Worm (Caenorhabditis elegans): ENCODE measurements around the gene sri-2.

sri-2 gene

ce11 chrV:15965114-15965513 lies at the start of gene sri-2:
Gene sri-2 (minus strand): TSS chrV:15965214.
- no peak for TF ChIP-seq unc-30 (tag; optimal IDR thresholded peaks at IDR 0.05)
- no peak for TF ChIP-seq nhr-85 (tag)
- TF ChIP-seq aha-1 (tag; optimal IDR thresholded peaks at IDR 0.05), result no peak
- TF ChIP-seq fkh-8 (tag; optimal IDR thresholded peaks at IDR 0.05), result peak; percentile 39
- TF ChIP-seq hlh-17 (GFP tag; optimal IDR thresholded peaks at IDR 0.05; ENCODE audit: borderline replicate concordance), result no peak
- no peak for TF ChIP-seq alr-1 (tag; optimal IDR thresholded peaks at IDR 0.05; ENCODE audit: borderline replicate concordance)
- TF ChIP-seq mdl-1 (tag; optimal IDR thresholded peaks at IDR 0.05), result no peak
- TF ChIP-seq lir-3 (tag; optimal IDR thresholded peaks at IDR 0.05; ENCODE audit: poor library complexity), result no peak
- TF ChIP-seq hpl-2 (GFP tag; optimal IDR thresholded peaks at IDR 0.05), result no peak

DNA sequence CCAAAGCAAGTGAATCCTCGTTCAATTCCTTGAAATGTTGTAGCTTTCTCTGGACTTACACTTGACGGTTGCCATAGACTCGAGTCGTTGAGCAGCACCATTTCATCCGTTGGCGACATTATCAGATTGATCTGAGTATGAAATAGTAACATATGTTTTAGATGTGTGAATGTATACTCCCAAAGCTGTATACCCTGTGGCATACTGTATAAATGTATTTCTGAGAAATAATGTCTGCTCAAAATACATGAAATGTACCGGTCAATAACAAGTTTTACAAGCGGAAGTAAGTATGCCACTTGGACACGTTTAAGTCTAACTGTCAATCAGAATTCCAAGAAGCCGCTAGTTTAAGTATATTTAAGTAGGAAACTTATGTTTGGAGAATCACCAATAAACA lies 44.5 kb upstream of the sri-2 start, which contains the start of gene str-233:
Gene str-233, minus strand, starts transcription at position 101 of the 400 bp plus-strand sequence.
- TF ChIP-seq blmp-1 (tag; optimal IDR thresholded peaks at IDR 0.05) (no peak), aly-2 (tag; optimal IDR thresholded peaks at IDR 0.05) (no peak), fkh-8 (tag; optimal IDR thresholded peaks at IDR 0.05) (no peak), egl-27 (tag; optimal IDR thresholded peaks at IDR 0.05) (no peak)

DNA sequence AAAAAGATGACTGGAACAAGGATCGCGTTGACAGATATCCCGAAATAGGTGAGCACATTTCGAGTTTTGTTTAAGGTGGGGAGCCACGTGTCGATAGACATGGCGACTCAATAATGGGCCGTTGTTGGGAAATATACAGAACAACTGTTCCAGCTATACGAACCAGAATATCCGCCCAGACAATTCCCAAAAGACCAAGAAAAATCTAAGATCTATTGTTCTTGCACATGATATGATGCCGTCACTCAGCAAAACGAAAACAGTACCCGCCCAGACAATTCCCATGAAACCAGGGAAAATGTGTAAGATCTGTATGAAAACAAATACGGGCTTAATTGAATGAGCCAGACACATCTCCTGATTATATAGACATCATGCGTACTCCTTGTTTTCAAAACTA lies 42.5 kb upstream of the sri-2 start, which contains the start of gene str-231:
Gene str-231, minus strand, starts transcription at position 101 of the 400 bp plus-strand sequence.
- TF ChIP-seq sptf-1 (tag; optimal IDR thresholded peaks at IDR 0.05) (no peak), efl-1 (optimal IDR thresholded peaks at IDR 0.05) (no peak), efl-1 (GFP tag; optimal IDR thresholded peaks at IDR 0.05 in 1 of 2) (peak in 1 of 2 experiments; percentile 45), hlh-17 (GFP tag; optimal IDR thresholded peaks at IDR 0.05; ENCODE audit: borderline replicate concordance) (no peak), fkh-8 (tag; optimal IDR thresholded peaks at IDR 0.05) (peak; percentile 38), nhr-84 (tag; optimal IDR thresholded peaks at IDR 0.05) (no peak)

ce11 chrV:16002288-16002687 lies 37.3 kb upstream of the sri-2 start, which contains the start of gene nhr-63:
Gene nhr-63 (plus strand): TSS chrV:16002588.
- TF ChIP-seq efl-1 (optimal IDR thresholded peaks at IDR 0.05), result no peak
- peak in 1 of 2 experiments; percentile 3 for TF ChIP-seq efl-1 (GFP tag; optimal IDR thresholded peaks at IDR 0.05 in 1 of 2)
- no peak for TF ChIP-seq efl-3 (GFP tag; optimal IDR thresholded peaks at IDR 0.05)

DNA sequence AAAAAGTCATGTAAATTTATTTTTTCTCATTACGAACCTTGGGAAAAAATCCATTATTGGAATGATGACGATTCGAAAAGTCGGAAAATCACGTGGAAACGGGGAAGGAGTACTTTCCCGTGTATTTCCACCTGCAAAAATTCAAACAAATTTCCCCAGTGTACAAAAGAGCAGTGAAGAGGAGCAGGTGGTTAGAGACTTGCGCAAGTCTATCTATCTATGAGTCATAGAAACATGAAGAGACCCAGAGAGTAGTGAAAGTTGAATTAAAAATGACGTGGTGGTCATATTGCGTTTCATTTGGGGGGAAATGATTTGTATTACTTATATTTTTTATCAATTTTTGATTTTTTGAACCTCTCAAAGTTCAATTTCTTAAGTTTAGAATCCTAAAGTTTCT lies 35.4 kb upstream of the sri-2 start, which contains the start of gene nhr-50:
Gene nhr-50, minus strand, starts transcription at position 199 of the 400 bp plus-strand sequence.
- peak; percentile 88 for TF ChIP-seq blmp-1 (tag; optimal IDR thresholded peaks at IDR 0.05)
- TF ChIP-seq mab-9 (GFP tag; IDR thresholded peaks at IDR 0.05), result no peak
- peak; percentile 36 for TF ChIP-seq nhr-90 (tag; optimal IDR thresholded peaks at IDR 0.05; ENCODE audit: poor library complexity)
- TF ChIP-seq skn-1 (tag; optimal IDR thresholded peaks at IDR 0.05), result peak; percentile 69
- no peak for TF ChIP-seq nhr-12 (tag; optimal IDR thresholded peaks at IDR 0.05)
- TF ChIP-seq lin-15B (tag; optimal IDR thresholded peaks at IDR 0.05), result no peak
- TF ChIP-seq fkh-10 (GFP tag; optimal IDR thresholded peaks at IDR 0.05), result no peak
- TF ChIP-seq aly-2 (tag; optimal IDR thresholded peaks at IDR 0.05), result no peak
- TF ChIP-seq C04F5.9 (tag; optimal IDR thresholded peaks at IDR 0.05), result no peak
- peak; percentile 38 for TF ChIP-seq ceh-8 (GFP tag; optimal IDR thresholded peaks at IDR 0.05)
- TF ChIP-seq ztf-11 (tag; optimal IDR thresholded peaks at IDR 0.05), result no peak
- no peak for TF ChIP-seq dsc-1 (tag; optimal IDR thresholded peaks at IDR 0.05)
- TF ChIP-seq egl-27 (tag; optimal IDR thresholded peaks at IDR 0.05), result peak in 1 of 2 experiments; percentile 26
- no peak for TF ChIP-seq pqm-1 (tag; optimal IDR thresholded peaks at IDR 0.05)
- no peak for TF ChIP-seq lin-39 (tag; optimal IDR thresholded peaks at IDR 0.05)
- TF ChIP-seq nhr-28 (tag; optimal IDR thresholded peaks at IDR 0.05), result no peak
- TF ChIP-seq hlh-17 (GFP tag; optimal IDR thresholded peaks at IDR 0.05; ENCODE audit: borderline replicate concordance), result no peak
- TF ChIP-seq tbx-2 (tag; optimal IDR thresholded peaks at IDR 0.05), result peak; percentile 11
- no peak for TF ChIP-seq ceh-90 (tag; optimal IDR thresholded peaks at IDR 0.05)
- TF ChIP-seq aha-1 (tag; optimal IDR thresholded peaks at IDR 0.05), result no peak
- peak; percentile 61 for TF ChIP-seq nhr-47 (tag; optimal IDR thresholded peaks at IDR 0.05)
- no peak for TF ChIP-seq hpl-2 (GFP tag; optimal IDR thresholded peaks at IDR 0.05)
- peak; percentile 46 for TF ChIP-seq snu-23 (GFP tag; optimal IDR thresholded peaks at IDR 0.05)
- no peak for TF ChIP-seq alr-1 (tag; optimal IDR thresholded peaks at IDR 0.05; ENCODE audit: borderline replicate concordance)
- TF ChIP-seq nhr-76 (tag; optimal IDR thresholded peaks at IDR 0.05), result no peak
- TF ChIP-seq nhr-237 (tag; optimal IDR thresholded peaks at IDR 0.05), result peak; percentile 18
- TF ChIP-seq nhr-77 (tag; optimal IDR thresholded peaks at IDR 0.05), result peak; percentile 51
- peak; percentile 36 for TF ChIP-seq swsn-7 (tag; optimal IDR thresholded peaks at IDR 0.05)
- no peak for TF ChIP-seq nhr-11 (tag; optimal IDR thresholded peaks at IDR 0.05)
- peak; percentile 70 for TF ChIP-seq nhr-20 (tag; optimal IDR thresholded peaks at IDR 0.05)
- TF ChIP-seq xbp-1 (tag; optimal IDR thresholded peaks at IDR 0.05), result peak; percentile 17
- TF ChIP-seq ces-1 (GFP tag; optimal IDR thresholded peaks at IDR 0.05), result no peak
- peak; percentile 91 for TF ChIP-seq fos-1 (tag; optimal IDR thresholded peaks at IDR 0.05)
- no peak for TF ChIP-seq unc-86 (tag; optimal IDR thresholded peaks at IDR 0.05)

Data from whole organism, L1 larva.